Worm (Caenorhabditis elegans) whole organism, mixed stage, embryonic: Measurements from ENCODE around the gene ZK84.4.

Experiments
- blmp-1 ChIP-seq: fragments of 150-350 bp; optimal IDR thresholded peaks from 2 replicates; lab custom pipeline; 2014; ENCODE audit warnings: missing biosample characterization, missing genetic modification characterization
- ceh-43 ChIP-seq: fragments of 200-800 bp; sonication (Bioruptor generic); optimal IDR thresholded peaks from 2 replicates; lab custom pipeline; 2018; ENCODE audit warnings: mild to moderate bottlenecking, missing genetic modification characterization, moderate library complexity, missing compliant biosample characterization
- ceh-83 ChIP-seq: fragments of 200-800 bp; sonication (Bioruptor generic); optimal IDR thresholded peaks from 2 replicates; lab custom pipeline; 2018; ENCODE audit warnings: mild to moderate bottlenecking, missing genetic modification characterization, missing compliant biosample characterization
- ces-1 ChIP-seq: fragments of 150-350 bp; optimal IDR thresholded peaks from 2 replicates; lab custom pipeline; 2014; ENCODE audit warnings: missing biosample characterization, missing genetic modification reagents, missing genetic modification characterization
- cnd-1 ChIP-seq: fragments of 200-800 bp; sonication (Bioruptor generic); optimal IDR thresholded peaks from 2 replicates; lab custom pipeline; 2018; ENCODE audit warnings: mild to moderate bottlenecking, missing genetic modification characterization, missing compliant biosample characterization
- drap-1 ChIP-seq: fragments of 200-800 bp; sonication (Bioruptor generic); optimal IDR thresholded peaks from 3 replicates; lab custom pipeline; 2018; ENCODE audit warnings: mild to moderate bottlenecking, missing genetic modification characterization, missing compliant biosample characterization
- elt-1 ChIP-seq: sonication (generic microtip); optimal IDR thresholded peaks from 2 replicates; lab custom pipeline; 2017; ENCODE audit warnings: missing genetic modification characterization, mild to moderate bottlenecking, missing compliant biosample characterization, antibody characterized with exemption, moderate library complexity, borderline replicate concordance; ENCODE audit not compliant: insufficient read depth
- flh-1 ChIP-seq: fragments of 200-800 bp; sonication (Bioruptor generic); optimal IDR thresholded peaks from 2 replicates; lab custom pipeline; 2018; ENCODE audit warnings: mild to moderate bottlenecking, missing genetic modification characterization, moderate library complexity, missing compliant biosample characterization
- ham-2 ChIP-seq: fragments of 200-800 bp; sonication (Bioruptor generic); optimal IDR thresholded peaks from 2 replicates; lab custom pipeline; 2018; ENCODE audit warnings: mild to moderate bottlenecking, missing genetic modification characterization, missing compliant biosample characterization
- hlh-1 ChIP-seq: fragments of 150-350 bp; optimal IDR thresholded peaks from 2 replicates; lab custom pipeline; 2014; ENCODE audit warnings: missing biosample characterization, missing genetic modification reagents, missing genetic modification characterization
- lin-13 ChIP-seq: fragments of 150-350 bp; optimal IDR thresholded peaks from 2 replicates; lab custom pipeline; 2014; ENCODE audit warnings: missing biosample characterization, missing genetic modification characterization
- lsy-2 ChIP-seq: fragments of 150-350 bp; optimal IDR thresholded peaks from 2 replicates; lab custom pipeline; 2014; ENCODE audit warnings: missing biosample characterization, missing genetic modification characterization
- mab-5 ChIP-seq: fragments of 150-350 bp; optimal IDR thresholded peaks from 2 replicates; lab custom pipeline; 2014; ENCODE audit warnings: missing biosample characterization, missing genetic modification characterization
- mep-1 ChIP-seq: fragments of 150-350 bp; optimal IDR thresholded peaks from 2 replicates; lab custom pipeline; 2017; ENCODE audit warnings: missing biosample characterization, missing genetic modification reagents, missing genetic modification characterization, inconsistent platforms
- mls-2 ChIP-seq: sonication (generic microtip); optimal IDR thresholded peaks from 2 replicates; lab custom pipeline; 2016; ENCODE audit warnings: mild to moderate bottlenecking, missing genetic modification characterization, moderate library complexity, missing compliant biosample characterization
- nhr-2 ChIP-seq: fragments of 150-350 bp; optimal IDR thresholded peaks from 2 replicates; lab custom pipeline; 2014; ENCODE audit warnings: missing biosample characterization, missing genetic modification characterization
- nhr-28 ChIP-seq: fragments of 150-350 bp; optimal IDR thresholded peaks from 2 replicates; lab custom pipeline; 2014; ENCODE audit warnings: missing biosample characterization, missing genetic modification characterization
- nhr-76 ChIP-seq: sonication (generic microtip); optimal IDR thresholded peaks from 2 replicates; lab custom pipeline; 2017; ENCODE audit warnings: missing biosample characterization, missing genetic modification characterization
- pha-4 ChIP-seq: fragments of 150-350 bp; optimal IDR thresholded peaks from 2 replicates; lab custom pipeline; 2018; ENCODE audit warnings: missing biosample characterization, missing genetic modification reagents, missing genetic modification characterization
- sem-2 ChIP-seq: fragments of 200-800 bp; sonication (Bioruptor generic); optimal IDR thresholded peaks from 2 replicates; lab custom pipeline; 2018; ENCODE audit warnings: mild to moderate bottlenecking, missing genetic modification characterization, missing compliant biosample characterization
- snpc-4 ChIP-seq: fragments of 150-350 bp; optimal IDR thresholded peaks from 2 replicates; lab custom pipeline; 2014; ENCODE audit warnings: missing biosample characterization, missing genetic modification characterization
- sptf-1 ChIP-seq: sonication (generic microtip); optimal IDR thresholded peaks from 2 replicates; lab custom pipeline; 2017; ENCODE audit warnings: mild to moderate bottlenecking, missing genetic modification characterization, moderate library complexity, missing compliant biosample characterization
- tbx-8 ChIP-seq: fragments of 200-800 bp; sonication (Bioruptor generic); optimal IDR thresholded peaks from 2 replicates; lab custom pipeline; 2018; ENCODE audit warnings: mild to moderate bottlenecking, missing genetic modification characterization, moderate library complexity, missing compliant biosample characterization
- unc-120 ChIP-seq: sonication (generic microtip); optimal IDR thresholded peaks from 2 replicates; lab custom pipeline; 2017; ENCODE audit warnings: missing genetic modification characterization, missing compliant biosample characterization; ENCODE audit not compliant: poor library complexity, severe bottlenecking
- unc-39 ChIP-seq: fragments of 150-350 bp; optimal IDR thresholded peaks from 2 replicates; lab custom pipeline; 2014; ENCODE audit warnings: missing biosample characterization, missing genetic modification characterization
- unc-62 ChIP-seq: fragments of 150-350 bp; optimal IDR thresholded peaks from 2 replicates; lab custom pipeline; 2014; ENCODE audit warnings: missing biosample characterization, missing genetic modification reagents, missing genetic modification characterization
- zip-8 ChIP-seq: fragments of 150-350 bp; optimal IDR thresholded peaks from 2 replicates; lab custom pipeline; 2014; ENCODE audit warnings: missing biosample characterization, missing genetic modification characterization
- ztf-11 ChIP-seq: fragments of 150-350 bp; optimal IDR thresholded peaks from 2 replicates; lab custom pipeline; 2014; ENCODE audit warnings: missing biosample characterization, missing genetic modification characterization

ZK84.4 gene

DNA sequence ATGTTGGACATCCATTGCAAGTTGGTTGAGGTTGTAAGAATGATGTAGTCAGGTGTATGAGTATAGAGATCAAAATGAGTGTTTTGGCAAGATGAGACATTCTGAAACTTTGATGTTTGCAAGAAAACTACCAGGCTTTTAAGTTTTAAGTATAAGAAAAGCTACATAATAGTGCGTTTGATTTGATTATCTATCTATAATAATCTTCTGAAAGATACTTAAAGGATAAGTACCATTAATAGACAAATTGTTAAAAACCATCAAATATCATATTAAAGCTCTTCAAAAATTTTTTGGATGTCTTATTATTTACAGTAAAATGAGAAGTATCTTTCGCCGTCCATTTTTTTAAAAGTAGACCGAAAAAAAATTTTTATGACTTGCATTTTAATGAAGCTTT, 34.4 kb upstream of the ZK84.4 start, which contains the start of gene R12C12.10:
Gene R12C12.10, minus strand, starts transcription at position 101 of the 400 bp plus-strand sequence.
- TF ChIP-seq ceh-43 (GFP tag; lab: Kevin White, UChicago) (no peak), ztf-11 (tag; lab: Kevin White, UChicago) (no peak), nhr-76 (no peak), ham-2 (GFP tag; lab: Kevin White, UChicago) (no peak), elt-1 (no peak), unc-120 (tag; lab: Kevin White, UChicago) (no peak), hlh-1 (no peak), zip-8 (tag; lab: Kevin White, UChicago) (no peak), ceh-83 (no peak)

DNA sequence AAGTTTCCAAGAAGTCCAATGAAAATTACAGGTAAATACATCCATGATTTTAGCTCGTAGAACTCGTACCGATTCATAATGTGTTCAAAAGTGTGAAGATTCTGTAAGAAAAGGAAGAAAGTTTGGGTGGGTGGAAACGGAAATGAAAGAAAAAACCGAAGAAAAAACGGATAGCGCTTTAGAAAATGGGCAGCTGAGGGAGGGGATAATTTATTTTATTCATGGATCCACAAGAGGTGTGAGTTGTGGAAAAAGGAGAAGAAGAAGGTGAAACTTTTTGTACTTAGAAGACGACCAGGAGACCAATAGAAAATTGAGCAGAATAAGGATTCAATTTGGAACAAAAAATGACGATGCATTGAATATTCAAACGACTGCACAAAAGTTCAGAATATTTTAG, 22.3 kb upstream of the ZK84.4 start, which contains the start of gene frpr-16:
Gene frpr-16, minus strand, starts transcription at position 101 of the 400 bp plus-strand sequence.
- TF ChIP-seq unc-62 (GFP tag; lab: Kevin White, UChicago) (no peak), ham-2 (GFP tag; lab: Kevin White, UChicago) (no peak), unc-120 (tag; lab: Kevin White, UChicago) (no peak), flh-1 (GFP tag; lab: Kevin White, UChicago) (no peak), lin-13 (no peak), lsy-2 (tag; lab: Kevin White, UChicago) (no peak), sptf-1 (tag; lab: Kevin White, UChicago) (no peak), tbx-8 (GFP tag; lab: Kevin White, UChicago) (no peak), mep-1 (tag; lab: Kevin White, UChicago) (no peak), drap-1 (GFP tag; lab: Kevin White, UChicago) (no peak), unc-39 (tag; lab: Kevin White, UChicago) (no peak), mls-2 (tag; lab: Kevin White, UChicago) (no peak), blmp-1 (tag; lab: Kevin White, UChicago) (no peak)

DNA sequence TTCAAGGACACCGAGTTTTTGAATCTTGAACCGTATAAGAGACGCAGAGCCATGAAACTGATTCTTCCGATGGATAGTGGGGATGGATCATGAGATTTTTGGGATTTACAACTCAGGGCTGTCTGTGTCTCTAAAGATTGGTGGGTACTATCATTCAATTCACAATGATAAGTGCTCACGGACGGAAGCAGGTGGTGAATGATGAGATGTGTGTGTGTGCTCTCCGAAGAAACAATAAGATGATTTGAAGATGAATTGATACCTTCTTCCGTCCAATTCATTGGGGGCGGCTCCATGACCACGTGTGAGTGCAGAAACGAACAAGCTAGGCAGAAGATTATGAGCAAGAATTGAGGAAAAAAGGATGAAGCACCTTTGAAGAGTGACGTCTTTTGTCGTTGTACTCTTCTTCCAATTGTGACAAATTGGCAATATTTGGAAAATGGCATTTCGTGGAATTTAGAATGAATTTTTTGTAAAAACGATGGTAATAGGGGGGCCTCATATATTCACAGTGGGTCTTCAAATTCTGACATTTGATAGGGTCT, 19.9 kb upstream of the ZK84.4 start:
- no peak for TF ChIP-seq ceh-43 (GFP tag; lab: Kevin White, UChicago)
- peak; percentile 36 for TF ChIP-seq hlh-1
- TF ChIP-seq sem-2 (GFP tag; lab: Kevin White, UChicago), result no peak
- TF ChIP-seq lsy-2 (tag; lab: Kevin White, UChicago), result no peak
- no peak for TF ChIP-seq snpc-4 (tag; lab: Kevin White, UChicago)
- no peak for TF ChIP-seq ztf-11 (tag; lab: Kevin White, UChicago)
- no peak for TF ChIP-seq cnd-1 (tag; lab: Kevin White, UChicago)
- no peak for TF ChIP-seq pha-4 (tag; lab: Kevin White, UChicago)
- TF ChIP-seq unc-120 (tag; lab: Kevin White, UChicago), result peak; percentile 64
- TF ChIP-seq ceh-83, result no peak
- no peak for TF ChIP-seq unc-39 (tag; lab: Kevin White, UChicago)
- TF ChIP-seq unc-62 (GFP tag; lab: Kevin White, UChicago), result peak; percentile 80

DNA sequence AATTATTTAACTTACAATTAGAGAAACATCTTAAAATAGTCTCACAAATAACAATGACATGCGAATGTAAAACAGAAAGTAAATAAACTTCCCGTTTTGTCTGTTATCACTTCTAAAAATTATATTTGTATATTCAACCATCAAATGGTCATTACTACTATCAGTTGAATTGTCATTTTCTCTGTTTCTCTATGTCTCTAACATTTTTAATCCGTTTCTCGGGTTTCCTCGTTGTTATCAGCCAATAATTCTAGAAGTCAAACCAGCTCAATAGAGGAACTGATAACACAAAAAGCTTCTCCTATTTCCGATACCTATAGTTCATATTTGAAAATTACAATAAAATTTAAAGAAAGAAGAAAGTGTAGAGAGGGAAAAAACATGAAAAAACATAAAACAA, 17.9 kb upstream of the ZK84.4 start:
- TF ChIP-seq sem-2 (GFP tag; lab: Kevin White, UChicago) (no peak), mls-2 (tag; lab: Kevin White, UChicago) (no peak), mab-5 (no peak), tbx-8 (GFP tag; lab: Kevin White, UChicago) (no peak), nhr-28 (tag; lab: Kevin White, UChicago) (no peak), unc-62 (GFP tag; lab: Kevin White, UChicago) (no peak), hlh-1 (no peak), ceh-43 (GFP tag; lab: Kevin White, UChicago) (no peak), ztf-11 (tag; lab: Kevin White, UChicago) (no peak), ceh-83 (no peak), nhr-76 (no peak), sptf-1 (tag; lab: Kevin White, UChicago) (no peak)
- TF ChIP-seq, all 35 proteins: peak for 0

DNA sequence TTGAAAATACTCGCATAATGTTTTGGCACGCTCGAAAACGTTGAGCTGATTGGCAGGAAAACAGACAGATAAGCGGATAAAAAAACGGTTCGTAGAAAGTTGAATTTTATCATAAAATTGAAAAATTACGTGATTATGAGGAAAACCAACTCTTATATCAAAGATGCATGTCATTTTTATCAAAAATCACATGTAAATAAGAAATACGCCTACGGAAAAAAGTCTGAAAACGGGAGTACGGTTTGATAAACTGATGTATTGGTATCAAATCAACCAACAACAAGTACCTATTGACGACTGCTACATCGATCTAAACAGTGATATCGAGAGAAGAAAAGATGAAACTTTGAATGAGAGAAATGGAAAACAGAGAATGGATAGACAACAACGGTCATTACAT, 16.9 kb upstream of the ZK84.4 start:
- TF ChIP-seq ces-1 (GFP tag; lab: Kevin White, UChicago) (no peak), drap-1 (GFP tag; lab: Kevin White, UChicago) (no peak), unc-120 (tag; lab: Kevin White, UChicago) (no peak), lin-13 (no peak), pha-4 (tag; lab: Kevin White, UChicago) (no peak), nhr-76 (no peak), zip-8 (tag; lab: Kevin White, UChicago) (no peak), nhr-2 (tag; lab: Kevin White, UChicago) (no peak), cnd-1 (tag; lab: Kevin White, UChicago) (no peak), sem-2 (GFP tag; lab: Kevin White, UChicago) (no peak), ztf-11 (tag; lab: Kevin White, UChicago) (no peak), elt-1 (no peak), lsy-2 (tag; lab: Kevin White, UChicago) (no peak), mep-1 (tag; lab: Kevin White, UChicago) (no peak), unc-62 (GFP tag; lab: Kevin White, UChicago) (no peak), sptf-1 (tag; lab: Kevin White, UChicago) (no peak), flh-1 (GFP tag; lab: Kevin White, UChicago) (no peak), hlh-1 (no peak), tbx-8 (GFP tag; lab: Kevin White, UChicago) (no peak)
- TF ChIP-seq, all 35 proteins: peak for 0
